Worm (Caenorhabditis elegans) whole organism, young adult: ENCODE results near the gene C23H5.12.

Experiments used
- B0019.2 ChIP-seq: fragments of 200-800 bp; sonication (Bioruptor generic); conservative IDR thresholded peaks from 2 replicates; pipeline ENCODE4 v1.3.6; 2022; ENCODE audit warnings: missing genetic modification reagents, missing genetic modification characterization, missing compliant biosample characterization
- B0035.1 ChIP-seq: sonication (generic microtip); optimal IDR thresholded peaks from 2 replicates; lab custom pipeline; 2016; ENCODE audit warnings: missing genetic modification characterization, mild to moderate bottlenecking, missing compliant biosample characterization, missing genotype, missing genetic modification reagents
- C17E4.6 ChIP-seq: fragments of 200-800 bp; sonication (Bioruptor generic); IDR thresholded peaks from 2 replicates; pipeline ENCODE4 v1.3.6; 2022; ENCODE audit warnings: missing genetic modification reagents, missing genetic modification characterization, missing compliant biosample characterization
- F37B4.10 ChIP-seq: fragments of 200-800 bp; sonication (Bioruptor generic); IDR thresholded peaks from 2 replicates; pipeline ENCODE4 v1.3.6; 2022; ENCODE audit warnings: missing genetic modification characterization, missing compliant biosample characterization
- F49E8.2 ChIP-seq: sonication (generic microtip); optimal IDR thresholded peaks from 3 replicates; lab custom pipeline; 2017; ENCODE audit warnings: missing genetic modification characterization, mild to moderate bottlenecking, missing compliant biosample characterization, antibody characterized with exemption, moderate library complexity; ENCODE audit not compliant: insufficient read depth
- F55B11.4 ChIP-seq: sonication (generic microtip); optimal IDR thresholded peaks from 2 replicates; lab custom pipeline; 2016; ENCODE audit warnings: missing compliant biosample characterization, missing genetic modification characterization, borderline replicate concordance; ENCODE audit not compliant: insufficient read depth
- F57C9.4 ChIP-seq: sonication (generic microtip); optimal IDR thresholded peaks from 2 replicates; lab custom pipeline; 2017; ENCODE audit warnings: mild to moderate bottlenecking, missing genetic modification characterization, missing compliant biosample characterization
- T07F8.4 ChIP-seq: sonication (generic microtip); optimal IDR thresholded peaks from 2 replicates; lab custom pipeline; 2016; ENCODE audit warnings: mild to moderate bottlenecking, missing genetic modification characterization, moderate library complexity, missing compliant biosample characterization
- T26A5.8 ChIP-seq: sonication (generic microtip); optimal IDR thresholded peaks from 2 replicates; lab custom pipeline; 2016; ENCODE audit warnings: missing genetic modification characterization, missing compliant biosample characterization
- Y53F4B.3 ChIP-seq: fragments of 200-800 bp; sonication (Bioruptor generic); IDR thresholded peaks from 2 replicates; pipeline ENCODE4 v1.3.6; 2022; ENCODE audit warnings: missing genetic modification reagents, missing genetic modification characterization, missing compliant biosample characterization
- Y56A3A.18 ChIP-seq: fragments of 200-800 bp; sonication (Bioruptor generic); IDR thresholded peaks from 2 replicates; pipeline ENCODE4 v1.3.6; 2022; ENCODE audit warnings: missing genetic modification reagents, missing genetic modification characterization, missing compliant biosample characterization
- Y67H2A.10 ChIP-seq: fragments of 200-800 bp; sonication (Bioruptor generic); conservative IDR thresholded peaks from 2 replicates; pipeline ENCODE4 v1.3.6; 2022; ENCODE audit warnings: missing genetic modification reagents, missing genetic modification characterization, missing compliant biosample characterization
- Y79H2A.3 ChIP-seq: fragments of 200-800 bp; sonication (Bioruptor generic); conservative IDR thresholded peaks from 2 replicates; pipeline ENCODE4 v1.3.6; 2022; ENCODE audit warnings: missing genetic modification reagents, missing genetic modification characterization, missing compliant biosample characterization
- aptf-3 ChIP-seq: fragments of 200-800 bp; sonication (Bioruptor generic); IDR thresholded peaks from 2 replicates; pipeline ENCODE4 v1.3.6; 2022; ENCODE audit warnings: missing genetic modification characterization, missing compliant biosample characterization
- attf-6 ChIP-seq: fragments of 200-800 bp; sonication (Bioruptor generic); IDR thresholded peaks from 2 replicates; pipeline ENCODE4 v1.3.6; 2022; ENCODE audit warnings: missing genetic modification reagents, missing genetic modification characterization, missing compliant biosample characterization
- bed-1 ChIP-seq: fragments of 200-800 bp; sonication (Bioruptor generic); IDR thresholded peaks from 2 replicates; pipeline ENCODE4 v1.3.6; 2022; ENCODE audit warnings: missing genetic modification reagents, missing genetic modification characterization, missing compliant biosample characterization
- bed-2 ChIP-seq: fragments of 200-800 bp; sonication (Bioruptor generic); IDR thresholded peaks from 2 replicates; pipeline ENCODE4 v1.3.6; 2022; ENCODE audit warnings: missing genetic modification reagents, missing genetic modification characterization, missing compliant biosample characterization
- cebp-1 ChIP-seq, 2 experiments: fragments of 200-800 bp in 1 of 2; sonication (Bioruptor generic) in 1 of 2; sonication (generic microtip) in 1 of 2; IDR thresholded peaks in 1 of 2; optimal IDR thresholded peaks in 1 of 2; 2 replicates each; pipeline versions ENCODE4 v1.3.6 to Lab custom; 2017 to 2022; ENCODE audit warnings: missing compliant biosample characterization in 2 of 2, missing genetic modification characterization in 2 of 2, mild to moderate bottlenecking in 1 of 2, missing genetic modification reagents in 1 of 2, moderate library complexity in 1 of 2
- cebp-2 ChIP-seq: fragments of 200-800 bp; sonication (Bioruptor generic); IDR thresholded peaks from 2 replicates; pipeline ENCODE4 v1.3.6; 2022; ENCODE audit warnings: missing genetic modification characterization, missing compliant biosample characterization
- ceh-100 ChIP-seq: fragments of 200-800 bp; sonication (Bioruptor generic); IDR thresholded peaks from 2 replicates; pipeline ENCODE4 v1.3.6; 2022; ENCODE audit warnings: missing genetic modification reagents, missing genetic modification characterization, missing compliant biosample characterization
- ceh-27 ChIP-seq: fragments of 200-800 bp; sonication (Bioruptor generic); optimal IDR thresholded peaks from 2 replicates; lab custom pipeline; 2018; ENCODE audit warnings: mild to moderate bottlenecking, missing genetic modification characterization, moderate library complexity, missing compliant biosample characterization
- ceh-40 ChIP-seq: fragments of 200-800 bp; sonication (Bioruptor generic); IDR thresholded peaks from 2 replicates; pipeline ENCODE4 v1.3.6; 2022; ENCODE audit warnings: missing genetic modification characterization, missing compliant biosample characterization
- ceh-58 ChIP-seq: fragments of 200-800 bp; sonication (Bioruptor generic); IDR thresholded peaks from 2 replicates; pipeline ENCODE4 v1.3.6; 2022; ENCODE audit warnings: missing genetic modification characterization, missing compliant biosample characterization
- dpff-1 ChIP-seq: sonication (generic microtip); optimal IDR thresholded peaks from 2 replicates; lab custom pipeline; 2017; ENCODE audit warnings: mild to moderate bottlenecking, missing genetic modification characterization, missing compliant biosample characterization
- egl-44 ChIP-seq: fragments of 200-800 bp; sonication (Bioruptor generic); IDR thresholded peaks from 2 replicates; pipeline ENCODE4 v1.3.6; 2022; ENCODE audit warnings: missing genetic modification reagents, missing genetic modification characterization, missing compliant biosample characterization
- ekl-4 ChIP-seq: fragments of 200-800 bp; sonication (Bioruptor generic); IDR thresholded peaks from 2 replicates; pipeline ENCODE4 v1.3.6; 2022; ENCODE audit warnings: missing genetic modification reagents, missing genetic modification characterization, missing compliant biosample characterization
- gei-17 ChIP-seq: fragments of 200-800 bp; sonication (Bioruptor generic); optimal IDR thresholded peaks from 2 replicates; lab custom pipeline; 2018; ENCODE audit warnings: mild to moderate bottlenecking, missing genetic modification characterization, missing compliant biosample characterization
- hrde-1 ChIP-seq: sonication (generic microtip); optimal IDR thresholded peaks from 2 replicates; lab custom pipeline; 2016; ENCODE audit warnings: missing genetic modification characterization, mild to moderate bottlenecking, missing compliant biosample characterization, moderate library complexity, missing genotype, missing genetic modification reagents, borderline replicate concordance
- hsf-1 ChIP-seq: fragments of 200-800 bp; sonication (Bioruptor generic); IDR thresholded peaks from 2 replicates; pipeline ENCODE4 v1.3.6; 2022; ENCODE audit warnings: missing genetic modification reagents, missing genetic modification characterization, missing compliant biosample characterization
- lag-1 ChIP-seq: fragments of 200-800 bp; sonication (Bioruptor generic); IDR thresholded peaks from 2 replicates; pipeline ENCODE4 v1.3.6; 2022; ENCODE audit warnings: missing genetic modification reagents, missing genetic modification characterization, missing compliant biosample characterization
- lin-40 ChIP-seq: sonication (generic microtip); optimal IDR thresholded peaks from 2 replicates; lab custom pipeline; 2016; ENCODE audit warnings: missing genetic modification characterization, mild to moderate bottlenecking, missing compliant biosample characterization, missing genotype, missing genetic modification reagents
- lsy-27 ChIP-seq: sonication (generic microtip); optimal IDR thresholded peaks from 2 replicates; lab custom pipeline; 2017; ENCODE audit warnings: missing genetic modification characterization, mild to moderate bottlenecking, missing compliant biosample characterization, antibody characterized with exemption, missing genotype, borderline replicate concordance; ENCODE audit not compliant: insufficient read depth
- madf-6 ChIP-seq: fragments of 200-800 bp; sonication (Bioruptor generic); IDR thresholded peaks from 2 replicates; pipeline ENCODE4 v1.3.6; 2022; ENCODE audit warnings: missing genetic modification reagents, missing genetic modification characterization, missing compliant biosample characterization
- nhr-179 ChIP-seq: sonication (generic microtip); optimal IDR thresholded peaks from 2 replicates; lab custom pipeline; 2016; ENCODE audit warnings: mild to moderate bottlenecking, missing genetic modification characterization, missing compliant biosample characterization
- nhr-27 ChIP-seq: fragments of 200-800 bp; sonication (Bioruptor generic); optimal IDR thresholded peaks from 2 replicates; lab custom pipeline; 2018; ENCODE audit warnings: mild to moderate bottlenecking, missing genetic modification characterization, moderate library complexity, missing compliant biosample characterization
- nhr-80 ChIP-seq: sonication (generic microtip); optimal IDR thresholded peaks from 2 replicates; lab custom pipeline; 2016; ENCODE audit warnings: missing genetic modification characterization, missing compliant biosample characterization
- pha-4 ChIP-seq: fragments of 150-350 bp; sonication (generic microtip); optimal IDR thresholded peaks from 2 replicates; lab custom pipeline; 2014; ENCODE audit warnings: missing biosample characterization, missing genetic modification reagents, missing genetic modification characterization
- snpc-1.1 ChIP-seq: sonication (generic microtip); optimal IDR thresholded peaks from 2 replicates; lab custom pipeline; 2017; ENCODE audit warnings: missing genetic modification characterization, mild to moderate bottlenecking, missing compliant biosample characterization, antibody characterized with exemption, moderate library complexity, missing genotype, missing genetic modification reagents; ENCODE audit not compliant: insufficient read depth
- snpc-1.3 ChIP-seq: sonication (generic microtip); optimal IDR thresholded peaks from 2 replicates; lab custom pipeline; 2017; ENCODE audit warnings: missing genetic modification characterization, mild to moderate bottlenecking, missing compliant biosample characterization, antibody characterized with exemption, moderate library complexity, missing genotype, missing genetic modification reagents; ENCODE audit not compliant: insufficient read depth
- snpc-3.4 ChIP-seq: sonication (generic microtip); optimal IDR thresholded peaks from 2 replicates; lab custom pipeline; 2017; ENCODE audit warnings: missing genetic modification characterization, mild to moderate bottlenecking, missing compliant biosample characterization, antibody characterized with exemption, moderate library complexity, missing genotype, missing genetic modification reagents
- sptf-2 ChIP-seq: fragments of 200-800 bp; sonication (Bioruptor generic); optimal IDR thresholded peaks from 2 replicates; lab custom pipeline; 2018; ENCODE audit warnings: mild to moderate bottlenecking, missing genetic modification characterization, missing compliant biosample characterization
- tbp1 ChIP-seq: fragments of 200-800 bp; sonication (Bioruptor generic); optimal IDR thresholded peaks from 2 replicates; lab custom pipeline; 2018; ENCODE audit warnings: mild to moderate bottlenecking, missing genetic modification characterization, missing compliant biosample characterization
- unc-62 ChIP-seq: fragments of 150-350 bp; optimal IDR thresholded peaks from 2 replicates; lab custom pipeline; 2014; ENCODE audit warnings: missing biosample characterization, missing genetic modification reagents, missing genetic modification characterization
- zfh-2 ChIP-seq: fragments of 200-800 bp; sonication (Bioruptor generic); conservative IDR thresholded peaks from 2 replicates; pipeline ENCODE4 v1.3.6; 2022; ENCODE audit warnings: missing genetic modification reagents, missing genetic modification characterization, missing compliant biosample characterization
- ztf-18 ChIP-seq: sonication (generic microtip); optimal IDR thresholded peaks from 2 replicates; lab custom pipeline; 2016; ENCODE audit warnings: missing genotype, mild to moderate bottlenecking, missing genetic modification characterization, missing compliant biosample characterization
- ztf-28 ChIP-seq: fragments of 200-800 bp; sonication (Bioruptor generic); IDR thresholded peaks from 2 replicates; pipeline ENCODE4 v1.3.6; 2022; ENCODE audit warnings: missing genetic modification reagents, missing genetic modification characterization, missing compliant biosample characterization

Gene C23H5.12

ce11 chrIV:2175291-2175690 is 42.0 kb downstream of the C23H5.12 start, which contains the start of gene C54E4.1:
Gene C54E4.1, plus strand, starts transcription at chrIV:2175591.
- TF ChIP-seq snpc-1.1 (no peak), unc-62 (no peak), Y67H2A.10 (GFP tag; lab: Robert Waterston, UW) (no peak), bed-1 (GFP tag; lab: Robert Waterston, UW) (no peak), madf-6 (GFP tag; lab: Robert Waterston, UW) (no peak), T07F8.4 (tag; lab: Kevin White, UChicago) (no peak), ztf-18 (tag; lab: Kevin White, UChicago) (no peak), attf-6 (GFP tag; lab: Robert Waterston, UW) (no peak), nhr-179 (no peak), snpc-1.3 (tag; lab: Kevin White, UChicago) (no peak), nhr-27 (tag; lab: Kevin White, UChicago) (no peak), Y53F4B.3 (GFP tag; lab: Robert Waterston, UW) (no peak), ceh-58 (GFP tag; lab: Robert Waterston, UW) (no peak)
- TF ChIP-seq, all 124 proteins: peak for 0

ce11 chrIV:2177545-2177944 is 44.3 kb downstream of the C23H5.12 start, which contains the start of gene hrpu-2:
Gene hrpu-2, plus strand, starts transcription at chrIV:2177896.
- TF ChIP-seq nhr-80 (tag; lab: Kevin White, UChicago) (no peak), B0019.2 (no peak), hsf-1 (GFP tag; lab: Robert Waterston, UW) (no peak), T26A5.8 (tag; lab: Kevin White, UChicago) (no peak), ekl-4 (GFP tag; lab: Robert Waterston, UW) (peak; percentile 89), gei-17 (GFP tag; lab: Kevin White, UChicago) (no peak), hrde-1 (tag; lab: Kevin White, UChicago) (peak; percentile 1), bed-2 (no peak), egl-44 (no peak), sptf-2 (no peak), nhr-179 (no peak), lsy-27 (no peak), zfh-2 (GFP tag; lab: Robert Waterston, UW) (peak; percentile 81), tbp1 (GFP tag; lab: Kevin White, UChicago) (peak; percentile 56), C17E4.6 (GFP tag; lab: Robert Waterston, UW) (no peak), cebp-1 (GFP tag; IDR thresholded peaks at IDR 0.05; lab: Robert Waterston, UW) (no peak), cebp-1 (tag; optimal IDR thresholded peaks at IDR 0.05; lab: Kevin White, UChicago) (peak; percentile 81), aptf-3 (GFP tag; lab: Robert Waterston, UW) (no peak), F49E8.2 (tag; lab: Kevin White, UChicago) (peak; percentile 6), B0035.1 (tag; lab: Kevin White, UChicago) (no peak), pha-4 (tag; lab: Kevin White, UChicago) (no peak), ztf-28 (GFP tag; lab: Robert Waterston, UW) (no peak), lin-40 (tag; lab: Kevin White, UChicago) (peak; percentile 92), snpc-3.4 (no peak), Y53F4B.3 (GFP tag; lab: Robert Waterston, UW) (no peak), lag-1 (GFP tag; lab: Robert Waterston, UW) (no peak), Y67H2A.10 (GFP tag; lab: Robert Waterston, UW) (no peak), ceh-40 (GFP tag; lab: Robert Waterston, UW) (no peak), ceh-27 (GFP tag; lab: Kevin White, UChicago) (peak; percentile 52), F37B4.10 (GFP tag; lab: Robert Waterston, UW) (no peak), Y79H2A.3 (GFP tag; lab: Robert Waterston, UW) (no peak), ceh-100 (GFP tag; lab: Robert Waterston, UW) (peak; percentile 61), cebp-2 (GFP tag; lab: Robert Waterston, UW) (no peak), Y56A3A.18 (GFP tag; lab: Robert Waterston, UW) (no peak), dpff-1 (tag; lab: Kevin White, UChicago) (no peak), F57C9.4 (no peak), F55B11.4 (tag; lab: Kevin White, UChicago) (no peak)
